Fruit fly (Drosophila melanogaster) whole organism, embryonic: ENCODE measurements around the gene ZnT86D.

Experiments used
- BtbVII ChIP-seq: fragments of 200-800 bp; sonication (Bioruptor generic); optimal IDR thresholded peaks from 3 replicates; lab custom pipeline; 2017; ENCODE audit warnings: missing biosample characterization, mild to moderate bottlenecking, missing genetic modification characterization
- CG10321 ChIP-seq: fragments of 200-800 bp; sonication (Bioruptor generic); IDR thresholded peaks from 2 replicates; pipeline ENCODE4 v1.3.6; 2022; ENCODE audit warnings: missing biosample characterization, missing genetic modification characterization
- CG10366 ChIP-seq: fragments of 200-800 bp; sonication (Bioruptor generic); IDR thresholded peaks from 2 replicates; pipeline ENCODE4 v1.3.6; 2022; ENCODE audit warnings: missing biosample characterization, missing genetic modification characterization
- CG13624 ChIP-seq: fragments of 200-800 bp; sonication (Bioruptor generic); optimal IDR thresholded peaks from 2 replicates; lab custom pipeline; 2016; ENCODE audit warnings: missing biosample characterization, missing genetic modification characterization
- CG14441 ChIP-seq: fragments of 200-800 bp; sonication (Bioruptor generic); IDR thresholded peaks from 2 replicates; pipeline ENCODE4 v1.3.6; 2022; ENCODE audit warnings: missing biosample characterization, missing genetic modification characterization
- CG14710 ChIP-seq: fragments of 200-800 bp; sonication (Bioruptor generic); optimal IDR thresholded peaks from 3 replicates; lab custom pipeline; 2019; ENCODE audit warnings: missing biosample characterization, mild to moderate bottlenecking, missing genetic modification characterization, moderate library complexity
- CG14860 ChIP-seq: fragments of 200-800 bp; sonication (Bioruptor generic); IDR thresholded peaks from 3 replicates; pipeline ENCODE4 v1.3.6; 2022; ENCODE audit warnings: missing biosample characterization, missing genetic modification characterization; ENCODE audit not compliant: partially characterized antibody
- CG15601 ChIP-seq: fragments of 200-800 bp; sonication (Bioruptor generic); optimal IDR thresholded peaks from 3 replicates; lab custom pipeline; 2019; ENCODE audit warnings: missing biosample characterization, mild to moderate bottlenecking, missing genetic modification characterization, moderate library complexity
- CG1602 ChIP-seq: fragments of 200-800 bp; sonication (Bioruptor generic); optimal IDR thresholded peaks from 3 replicates; lab custom pipeline; 2016; ENCODE audit warnings: missing biosample characterization, missing genetic modification characterization
- CG1792 ChIP-seq: fragments of 200-800 bp; sonication (Bioruptor generic); optimal IDR thresholded peaks from 2 replicates; lab custom pipeline; 2016; ENCODE audit warnings: missing biosample characterization, missing genetic modification characterization
- CG18619 ChIP-seq: fragments of 200-800 bp; sonication (Bioruptor generic); optimal IDR thresholded peaks from 3 replicates; lab custom pipeline; 2017; ENCODE audit warnings: missing biosample characterization, mild to moderate bottlenecking, missing genetic modification characterization
- CG4282 ChIP-seq: fragments of 200-800 bp; sonication (Bioruptor generic); optimal IDR thresholded peaks from 2 replicates; lab custom pipeline; 2016; ENCODE audit warnings: missing biosample characterization, missing genetic modification characterization
- CG4707 ChIP-seq: fragments of 200-800 bp; sonication (Bioruptor generic); optimal IDR thresholded peaks from 2 replicates; lab custom pipeline; 2018; ENCODE audit warnings: missing biosample characterization, mild to moderate bottlenecking, missing genetic modification characterization, moderate library complexity
- CG7372 ChIP-seq: fragments of 200-800 bp; sonication (Bioruptor generic); IDR thresholded peaks from 2 replicates; pipeline ENCODE4 v1.3.6; 2022; ENCODE audit warnings: missing biosample characterization, missing genetic modification characterization
- CG7786 ChIP-seq: fragments of 200-800 bp; sonication (Bioruptor generic); optimal IDR thresholded peaks from 2 replicates; lab custom pipeline; 2016; ENCODE audit warnings: missing biosample characterization, missing genetic modification characterization
- Drgx ChIP-seq: fragments of 200-800 bp; sonication (Bioruptor generic); IDR thresholded peaks from 2 replicates; pipeline ENCODE4 v1.3.6; 2022; ENCODE audit warnings: missing biosample characterization, missing genetic modification characterization
- E2f1 ChIP-seq: fragments of 200-800 bp; sonication (Bioruptor generic); IDR thresholded peaks from 2 replicates; pipeline ENCODE4 v1.3.6; 2022; ENCODE audit warnings: missing biosample characterization, missing genetic modification characterization
- Gsc ChIP-seq: fragments of 200-800 bp; sonication (Bioruptor generic); IDR thresholded peaks from 2 replicates; pipeline ENCODE4 v1.3.6; 2022; ENCODE audit warnings: missing biosample characterization, missing genetic modification characterization
- H2.0 ChIP-seq: fragments of 200-800 bp; sonication (Bioruptor generic); IDR thresholded peaks from 2 replicates; pipeline ENCODE4 v1.3.6; 2022; ENCODE audit warnings: missing biosample characterization, missing genetic modification characterization
- HmgZ ChIP-seq: fragments of 200-800 bp; sonication (Bioruptor generic); optimal IDR thresholded peaks from 2 replicates; lab custom pipeline; 2018; ENCODE audit warnings: missing biosample characterization, mild to moderate bottlenecking, missing genetic modification characterization
- Hmr ChIP-seq: fragments of 200-800 bp; sonication (Bioruptor generic); optimal IDR thresholded peaks from 3 replicates; lab custom pipeline; 2017; ENCODE audit warnings: mild to moderate bottlenecking, missing biosample characterization, missing genetic modification reagents, missing genetic modification characterization
- Jarid2 ChIP-seq: fragments of 200-800 bp; sonication (Bioruptor generic); optimal IDR thresholded peaks from 3 replicates; lab custom pipeline; 2017; ENCODE audit warnings: mild to moderate bottlenecking, missing biosample characterization, missing genetic modification reagents, missing genetic modification characterization
- MBD-R2 ChIP-seq: fragments of 200-800 bp; sonication (Bioruptor generic); IDR thresholded peaks from 2 replicates; pipeline ENCODE4 v1.3.6; 2022; ENCODE audit warnings: missing biosample characterization, missing genetic modification characterization
- Mes4 ChIP-seq: fragments of 200-800 bp; sonication (Bioruptor generic); optimal IDR thresholded peaks from 2 replicates; lab custom pipeline; 2016; ENCODE audit warnings: missing biosample characterization, missing genetic modification characterization
- Nf-YB ChIP-seq: fragments of 200-800 bp; sonication (Bioruptor generic); optimal IDR thresholded peaks from 3 replicates; lab custom pipeline; 2019; ENCODE audit warnings: missing biosample characterization, mild to moderate bottlenecking, missing genetic modification characterization, moderate library complexity
- Oli ChIP-seq: fragments of 200-800 bp; sonication (Bioruptor generic); optimal IDR thresholded peaks from 2 replicates; lab custom pipeline; 2018; ENCODE audit warnings: missing biosample characterization, mild to moderate bottlenecking, missing genetic modification characterization, moderate library complexity
- Scr ChIP-seq: fragments of 200-800 bp; sonication (Bioruptor generic); IDR thresholded peaks from 2 replicates; pipeline ENCODE4 v1.3.6; 2022; ENCODE audit warnings: missing biosample characterization, missing genetic modification characterization; ENCODE audit not compliant: partially characterized antibody
- Sin3A ChIP-seq: fragments of >200 bp; optimal IDR thresholded peaks from 2 replicates; lab custom pipeline; 2018
- Spps ChIP-seq: fragments of 200-800 bp; sonication (Bioruptor generic); optimal IDR thresholded peaks from 2 replicates; lab custom pipeline; 2018; ENCODE audit warnings: missing biosample characterization, mild to moderate bottlenecking, missing genetic modification characterization
- Sry-δ ChIP-seq: fragments of 200-800 bp; sonication (Bioruptor generic); optimal IDR thresholded peaks from 2 replicates; lab custom pipeline; 2016; ENCODE audit warnings: missing biosample characterization, missing genetic modification characterization
- TFAM ChIP-seq: fragments of 200-800 bp; sonication (Bioruptor generic); optimal IDR thresholded peaks from 2 replicates; lab custom pipeline; 2017; ENCODE audit warnings: missing biosample characterization, missing genetic modification characterization, inconsistent platforms
- ash1 ChIP-seq: fragments of 200-800 bp; sonication (Bioruptor generic); optimal IDR thresholded peaks from 2 replicates; lab custom pipeline; 2018; ENCODE audit warnings: missing biosample characterization, mild to moderate bottlenecking, missing genetic modification characterization
- bcd ChIP-seq: fragments of 200-800 bp; sonication (Bioruptor generic); optimal IDR thresholded peaks from 2 replicates; lab custom pipeline; 2017; ENCODE audit warnings: missing biosample characterization, mild to moderate bottlenecking, missing genetic modification characterization
- bigmax ChIP-seq: fragments of 200-800 bp; sonication (Bioruptor generic); optimal IDR thresholded peaks from 2 replicates; lab custom pipeline; 2018; ENCODE audit warnings: missing biosample characterization, mild to moderate bottlenecking, missing genetic modification characterization
- cato ChIP-seq: fragments of 200-800 bp; sonication (Bioruptor generic); optimal IDR thresholded peaks from 2 replicates; lab custom pipeline; 2016; ENCODE audit warnings: missing biosample characterization, missing genetic modification characterization, borderline replicate concordance
- caup ChIP-seq: fragments of 200-800 bp; sonication (Bioruptor generic); optimal IDR thresholded peaks from 3 replicates; lab custom pipeline; 2017; ENCODE audit warnings: missing biosample characterization, mild to moderate bottlenecking, missing genetic modification characterization, moderate library complexity; ENCODE audit not compliant: severe bottlenecking
- chn ChIP-seq: fragments of 200-800 bp; sonication (Bioruptor generic); optimal IDR thresholded peaks from 2 replicates; lab custom pipeline; 2016; ENCODE audit warnings: missing biosample characterization, missing genetic modification characterization
- croc ChIP-seq: fragments of 200-800 bp; sonication (Bioruptor generic); conservative IDR thresholded peaks from 3 replicates; pipeline ENCODE4 v1.3.6; 2022; ENCODE audit warnings: missing biosample characterization, missing genetic modification characterization
- crol ChIP-seq: fragments of 200-800 bp; sonication (Bioruptor generic); IDR thresholded peaks from 2 replicates; pipeline ENCODE4 v1.3.6; 2022; ENCODE audit warnings: missing biosample characterization, missing genetic modification characterization
- ewg ChIP-seq: fragments of 200-800 bp; sonication (Bioruptor generic); optimal IDR thresholded peaks from 3 replicates; lab custom pipeline; 2017; ENCODE audit warnings: mild to moderate bottlenecking, missing biosample characterization, missing genetic modification reagents, missing genetic modification characterization
- ham ChIP-seq: fragments of 200-800 bp; sonication (Bioruptor generic); IDR thresholded peaks from 2 replicates; pipeline ENCODE4 v1.3.6; 2022; ENCODE audit warnings: missing biosample characterization, missing genetic modification characterization
- her ChIP-seq: fragments of 200-800 bp; sonication (Bioruptor generic); optimal IDR thresholded peaks from 2 replicates; lab custom pipeline; 2016; ENCODE audit warnings: missing biosample characterization, missing genetic modification characterization
- hth ChIP-seq: fragments of >200 bp; optimal IDR thresholded peaks from 2 replicates; lab custom pipeline; 2017; ENCODE audit warnings: inconsistent platforms
- lilli ChIP-seq: fragments of 200-800 bp; sonication (Bioruptor generic); optimal IDR thresholded peaks from 3 replicates; lab custom pipeline; 2016; ENCODE audit warnings: missing biosample characterization, missing genetic modification characterization
- lmd ChIP-seq: fragments of 200-800 bp; sonication (Bioruptor generic); IDR thresholded peaks from 2 replicates; pipeline ENCODE4 v1.3.6; 2022; ENCODE audit warnings: missing biosample characterization, missing genetic modification characterization
- lola ChIP-seq, 3 experiments: fragments of >200 bp in 2 of 3; fragments of 200-800 bp in 1 of 3; sonication (Bioruptor generic) in 1 of 3; optimal IDR thresholded peaks; 2 replicates each; lab custom pipeline; 2017 to 2019; ENCODE audit warnings: missing biosample characterization in 3 of 3, missing genetic modification characterization in 3 of 3, mild to moderate bottlenecking in 1 of 3, moderate library complexity in 1 of 3
- sim ChIP-seq: fragments of 200-800 bp; sonication (Bioruptor generic); IDR thresholded peaks from 2 replicates; pipeline ENCODE4 v1.3.6; 2022; ENCODE audit warnings: missing biosample characterization, missing genetic modification characterization
- sima ChIP-seq: fragments of 200-800 bp; sonication (Bioruptor generic); optimal IDR thresholded peaks from 2 replicates; lab custom pipeline; 2016; ENCODE audit warnings: missing biosample characterization, missing genetic modification characterization
- sna ChIP-seq: fragments of 200-800 bp; sonication (Bioruptor generic); IDR thresholded peaks from 2 replicates; pipeline ENCODE4 v1.3.6; 2022; ENCODE audit warnings: missing biosample characterization, missing genetic modification characterization; ENCODE audit not compliant: partially characterized antibody
- sug ChIP-seq: fragments of 200-800 bp; optimal IDR thresholded peaks from 2 replicates; lab custom pipeline; 2019; ENCODE audit warnings: missing biosample characterization, mild to moderate bottlenecking, missing genetic modification characterization, moderate library complexity

ZnT86D gene

dm6 chr3R:11200042-11200884 is 14.1 kb downstream of the ZnT86D start (continued):
- TF ChIP-seq E2f1 (no peak), Nf-YB (GFP tag; lab: Kevin White, UChicago) (no peak), Oli (tag; lab: Kevin White, UChicago) (no peak), her (GFP tag; lab: Kevin White, UChicago) (no peak), cato (no peak), H2.0 (GFP tag; lab: Robert Waterston, UW) (no peak), ewg (GFP tag; lab: Kevin White, UChicago) (peak; percentile 16), CG1602 (GFP tag; lab: Kevin White, UChicago) (no peak), Mes4 (GFP tag; lab: Kevin White, UChicago) (no peak), chn (GFP tag; lab: Kevin White, UChicago) (no peak), CG14441 (GFP tag; lab: Robert Waterston, UW) (no peak), Hmr (GFP tag; lab: Kevin White, UChicago) (no peak), lilli (GFP tag; lab: Kevin White, UChicago) (no peak), TFAM (no peak), MBD-R2 (no peak), Drgx (GFP tag; lab: Robert Waterston, UW) (no peak), sna (GFP tag; lab: Robert Waterston, UW) (no peak), Gsc (GFP tag; lab: Robert Waterston, UW) (no peak), ham (GFP tag; lab: Robert Waterston, UW) (no peak), CG14860 (GFP tag; lab: Robert Waterston, UW) (no peak), CG1792 (GFP tag; lab: Kevin White, UChicago) (no peak), hth (lab: Kevin White, UChicago) (no peak), CG10321 (GFP tag; lab: Robert Waterston, UW) (no peak), CG7786 (no peak), CG15601 (tag; lab: Kevin White, UChicago) (no peak), Jarid2 (GFP tag; lab: Kevin White, UChicago) (peak; percentile 35), crol (GFP tag; lab: Robert Waterston, UW) (no peak), CG4282 (no peak), CG10366 (GFP tag; lab: Robert Waterston, UW) (no peak), HmgZ (tag; lab: Kevin White, UChicago) (peak; percentile 48), CG4707 (GFP tag; lab: Kevin White, UChicago) (no peak), BtbVII (GFP tag; lab: Kevin White, UChicago) (no peak), Sin3A (lab: Kevin White, UChicago) (no peak), croc (GFP tag; lab: Robert Waterston, UW) (no peak), CG13624 (GFP tag; lab: Kevin White, UChicago) (no peak), sima (GFP tag; lab: Kevin White, UChicago) (no peak), sim (GFP tag; lab: Robert Waterston, UW) (no peak), Scr (no peak), lola (GFP tag; optimal IDR thresholded peaks at IDR 0.05; lab: Kevin White, UChicago) (no peak), bcd (no peak), CG14710 (tag; lab: Kevin White, UChicago) (no peak), CG7372 (GFP tag; lab: Robert Waterston, UW) (peak; percentile 42; the same call in 1 of the 2 replicates), sug (tag; lab: Kevin White, UChicago) (peak; percentile 85), caup (no peak), CG18619 (GFP tag; lab: Kevin White, UChicago) (no peak), Spps (no peak), bigmax (no peak), lmd (GFP tag; lab: Robert Waterston, UW) (no peak), ash1 (no peak), Sry-δ (GFP tag; lab: Kevin White, UChicago) (no peak)
